Worm (Caenorhabditis elegans): ENCODE data around the gene npr-17.

npr-17 gene

DNA sequence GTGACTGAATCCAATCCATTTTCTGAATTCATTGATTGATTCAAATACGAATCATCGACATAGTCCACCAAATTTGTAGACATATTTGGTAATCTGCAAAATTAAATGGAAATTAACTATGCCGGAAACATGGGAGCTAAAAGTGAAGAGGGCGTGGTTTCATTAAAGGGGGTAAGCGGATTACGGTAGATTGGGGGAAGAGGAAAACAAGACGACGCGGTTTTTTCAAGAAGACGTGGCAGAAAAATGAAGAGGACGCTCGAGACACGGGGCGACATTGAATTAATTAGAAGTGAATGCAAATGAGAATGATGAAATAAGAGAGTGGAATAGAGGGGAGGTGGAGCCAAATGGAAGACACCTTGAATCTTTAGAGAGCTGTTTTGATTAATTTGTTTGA, at the start of gene npr-17:
Gene npr-17 (minus strand): TSS at position 101 of the 400 bp plus-strand sequence.
- no peak for TF ChIP-seq unc-62 (GFP tag; optimal IDR thresholded peaks at IDR 0.05)

DNA sequence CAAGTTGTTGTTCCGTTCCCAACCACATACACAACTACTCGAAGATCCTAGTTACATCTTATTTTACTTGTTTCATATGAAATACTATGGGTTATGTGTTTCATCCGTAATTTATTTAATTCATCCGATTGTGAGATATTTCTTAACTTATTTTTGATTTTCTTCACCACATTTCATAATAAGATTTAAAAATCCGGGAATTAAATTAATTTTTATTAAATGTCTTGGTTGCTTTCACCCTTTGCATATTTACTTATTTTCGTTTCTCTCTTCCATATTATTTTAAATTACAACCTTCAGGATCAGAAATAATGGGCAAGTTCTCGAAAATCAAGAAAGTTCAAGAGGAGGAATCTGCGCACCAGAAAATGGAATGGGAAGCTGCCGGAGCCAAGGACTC, 49.5 kb upstream of the npr-17 start, which contains the start of gene K12H4.3:
Gene K12H4.3 (plus strand): TSS at position 301 of the 400 bp plus-strand sequence.
- no peak for TF ChIP-seq unc-62 (GFP tag; optimal IDR thresholded peaks at IDR 0.05)

DNA sequence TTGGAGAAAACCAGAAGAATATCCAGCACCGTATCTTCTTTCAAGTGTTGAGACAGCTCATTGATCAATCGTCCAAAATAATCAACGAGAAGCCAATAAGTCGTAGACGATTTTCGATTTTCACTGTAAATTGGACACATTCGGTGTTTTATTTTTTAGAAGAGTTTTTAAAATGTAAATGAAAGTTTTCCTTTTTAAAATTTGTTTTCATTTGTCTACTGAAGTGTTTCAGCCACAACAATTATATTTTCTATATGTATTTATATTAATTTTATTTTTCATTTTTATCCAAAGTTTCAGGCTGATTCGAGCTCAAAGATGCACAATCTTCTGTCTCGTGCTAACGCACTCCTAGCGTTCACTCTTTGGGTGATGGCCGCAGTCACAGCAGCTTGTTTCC, 48.5 kb upstream of the npr-17 start, which contains the start of gene spcs-3:
Gene spcs-3 (plus strand): TSS at position 301 of the 400 bp plus-strand sequence.
- no peak for TF ChIP-seq unc-62 (GFP tag; optimal IDR thresholded peaks at IDR 0.05)

DNA sequence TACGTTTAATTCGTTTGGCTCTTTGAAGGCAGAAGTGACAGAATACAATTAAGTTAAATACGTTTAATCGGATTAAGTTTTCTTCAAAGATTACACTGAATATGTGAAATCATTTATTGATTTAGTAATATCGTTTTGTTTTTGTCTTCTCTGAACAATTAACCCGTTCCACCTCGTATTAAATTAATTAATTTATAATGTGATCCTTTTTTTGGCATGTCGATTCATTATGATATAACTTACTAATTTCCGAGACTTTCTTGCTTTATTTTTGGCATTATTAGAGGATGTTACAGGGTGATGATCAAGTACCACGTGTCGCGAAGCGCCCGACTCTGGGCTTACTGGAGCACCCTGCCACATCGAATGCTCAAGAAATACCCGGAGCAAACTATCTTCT, 47.9 kb upstream of the npr-17 start, which contains the start of gene K12H4.5:
Gene K12H4.5 (plus strand): TSS at position 301 of the 400 bp plus-strand sequence.
- no peak for TF ChIP-seq unc-62 (GFP tag; optimal IDR thresholded peaks at IDR 0.05)

DNA sequence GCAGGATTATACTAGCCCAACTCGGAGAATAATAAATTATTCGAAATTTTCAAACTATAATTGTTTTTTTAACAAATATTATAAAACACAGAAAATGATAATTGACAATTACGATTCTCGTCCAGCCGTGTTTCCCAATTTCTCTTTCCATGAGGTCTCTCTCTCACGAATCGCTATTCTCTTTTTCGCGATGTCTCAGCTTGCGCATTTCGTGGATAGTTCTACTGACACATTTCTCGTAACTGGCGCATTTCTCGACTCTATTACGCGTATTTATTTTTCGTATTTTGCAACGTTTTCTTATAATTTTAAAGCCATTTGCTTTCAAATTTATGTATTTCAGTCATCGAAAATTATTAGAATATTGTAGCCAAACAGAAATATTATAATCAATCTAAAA, 47.5 kb upstream of the npr-17 start:
- no peak for TF ChIP-seq unc-62 (GFP tag; optimal IDR thresholded peaks at IDR 0.05)

DNA sequence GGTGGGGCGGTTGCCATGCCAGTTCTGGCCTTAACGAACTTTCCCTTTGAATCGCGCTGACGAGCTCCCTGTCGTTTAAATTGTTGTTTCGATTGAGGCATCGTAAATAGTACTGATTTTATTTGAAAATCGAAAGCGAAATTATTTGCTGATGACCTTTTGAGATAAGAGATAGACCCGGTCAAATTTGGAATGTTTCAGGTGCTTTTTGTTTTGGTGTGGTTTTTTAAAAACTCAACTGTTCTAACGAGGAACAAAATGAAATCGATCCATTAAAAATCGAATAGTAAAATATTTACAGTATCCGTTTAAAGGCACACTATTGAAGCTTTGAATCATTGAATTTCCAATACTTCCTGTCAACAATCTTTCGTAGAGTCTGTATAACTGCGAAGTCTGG, 46.5 kb upstream of the npr-17 start, which contains the start of gene K12H4.6:
Gene K12H4.6 (minus strand): TSS at position 101 of the 400 bp plus-strand sequence.
- TF ChIP-seq unc-62 (GFP tag; optimal IDR thresholded peaks at IDR 0.05) = no peak

DNA sequence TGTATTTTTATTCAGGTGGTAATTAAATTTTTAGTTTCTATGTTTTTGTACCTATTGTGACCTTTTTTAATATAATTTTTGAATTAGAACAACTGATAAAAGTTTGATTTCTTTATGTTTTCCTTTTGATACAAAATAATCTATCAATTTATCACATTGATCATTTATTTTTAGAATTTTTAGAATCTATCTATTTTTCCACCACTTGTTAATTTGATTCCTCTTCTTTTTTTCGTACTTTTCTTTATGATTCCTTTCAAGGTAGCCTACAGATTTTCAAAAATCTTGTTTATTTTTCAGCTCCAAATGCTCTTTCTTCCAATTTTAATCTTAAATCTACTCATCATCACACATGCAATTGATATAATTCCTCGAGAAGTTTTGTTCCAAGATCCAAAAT, 41.7 kb upstream of the npr-17 start, which contains the start of gene dpf-6:
Gene dpf-6 (plus strand): TSS at position 301 of the 400 bp plus-strand sequence.
- TF ChIP-seq unc-62 (GFP tag; optimal IDR thresholded peaks at IDR 0.05) = no peak

DNA sequence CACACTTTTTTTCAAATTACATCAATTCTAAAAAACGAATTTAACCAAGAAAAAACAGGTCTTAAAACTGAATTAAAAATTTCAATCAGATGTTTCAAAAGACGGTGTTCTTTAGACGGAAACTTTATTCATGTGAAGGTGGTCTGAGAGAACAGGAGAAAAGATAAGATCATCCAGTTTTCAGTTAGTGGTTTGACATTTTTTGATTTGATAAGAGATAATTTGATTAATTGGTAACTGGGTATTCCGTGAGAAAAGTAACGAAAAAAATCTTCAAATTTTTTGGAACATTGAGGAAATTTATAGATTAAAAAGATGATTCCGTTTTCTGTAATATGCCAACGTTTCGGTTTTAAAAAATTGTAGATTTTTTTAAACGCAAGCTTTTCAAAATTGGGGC, 40.2 kb upstream of the npr-17 start:
- TF ChIP-seq unc-62 (GFP tag; optimal IDR thresholded peaks at IDR 0.05) = no peak

DNA sequence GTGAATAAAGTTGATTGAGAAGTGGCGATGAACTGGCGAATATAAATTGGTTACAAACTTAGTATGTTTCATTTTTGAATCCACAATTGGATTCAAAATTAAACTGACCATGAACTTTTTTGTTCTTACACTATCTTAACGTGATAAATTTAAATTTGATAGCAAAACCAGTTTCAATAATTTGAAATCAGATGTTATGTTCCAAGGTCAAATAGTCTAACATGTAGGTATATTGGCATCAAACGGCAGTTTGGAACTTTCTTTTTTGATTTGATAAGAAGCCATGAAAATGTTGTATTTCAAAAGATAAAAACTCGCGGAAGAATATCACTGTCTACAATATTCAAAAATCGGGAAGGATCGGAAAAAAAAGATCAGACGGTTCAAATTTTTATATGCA, 39.8 kb upstream of the npr-17 start:
- TF ChIP-seq unc-62 (GFP tag; optimal IDR thresholded peaks at IDR 0.05) = no peak

DNA sequence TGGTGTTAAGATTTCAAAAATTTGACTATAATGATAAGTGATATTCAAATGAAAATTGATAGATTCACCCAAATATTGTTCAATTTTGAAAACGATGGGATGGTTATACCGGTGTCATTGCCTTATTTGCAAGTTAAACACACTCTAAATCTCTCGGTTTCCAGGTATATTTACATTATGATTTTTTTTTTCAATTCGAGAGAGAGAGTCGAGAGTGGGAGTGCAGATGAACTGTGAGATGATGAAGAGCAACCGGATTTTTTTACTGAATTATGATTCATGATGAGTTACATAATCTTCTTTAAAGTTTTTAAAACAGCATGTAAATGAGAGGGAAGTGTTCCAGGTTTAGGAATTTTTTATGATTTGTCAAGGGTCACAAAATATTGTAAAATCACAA, 37.3 kb upstream of the npr-17 start, which contains the start of gene F44B9.10:
Gene F44B9.10 (minus strand): TSS at position 101 of the 400 bp plus-strand sequence.
- TF ChIP-seq unc-62 (GFP tag; optimal IDR thresholded peaks at IDR 0.05) = no peak

DNA sequence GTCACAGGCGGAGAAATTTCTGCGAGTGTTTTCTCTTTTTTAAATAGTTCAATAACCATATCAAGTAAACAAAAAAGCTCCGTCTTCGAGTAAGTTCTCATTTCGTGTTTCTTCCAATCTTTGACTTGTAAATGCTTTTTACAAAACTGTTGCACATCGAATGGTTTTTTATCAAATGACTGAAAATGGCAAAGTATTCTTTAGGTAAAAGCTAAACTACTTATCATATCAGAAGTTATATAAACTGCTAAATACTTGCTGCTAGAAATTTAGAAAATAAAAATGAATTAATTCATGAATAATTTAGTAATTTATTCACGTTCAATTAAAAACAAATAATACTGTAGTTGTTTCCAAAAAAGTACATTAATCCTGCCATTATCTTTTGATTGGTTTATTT, 34.7 kb upstream of the npr-17 start, which contains the start of gene F44B9.9:
Gene F44B9.9 (minus strand): TSS at position 101 of the 400 bp plus-strand sequence.
- no peak for TF ChIP-seq unc-62 (GFP tag; optimal IDR thresholded peaks at IDR 0.05)

DNA sequence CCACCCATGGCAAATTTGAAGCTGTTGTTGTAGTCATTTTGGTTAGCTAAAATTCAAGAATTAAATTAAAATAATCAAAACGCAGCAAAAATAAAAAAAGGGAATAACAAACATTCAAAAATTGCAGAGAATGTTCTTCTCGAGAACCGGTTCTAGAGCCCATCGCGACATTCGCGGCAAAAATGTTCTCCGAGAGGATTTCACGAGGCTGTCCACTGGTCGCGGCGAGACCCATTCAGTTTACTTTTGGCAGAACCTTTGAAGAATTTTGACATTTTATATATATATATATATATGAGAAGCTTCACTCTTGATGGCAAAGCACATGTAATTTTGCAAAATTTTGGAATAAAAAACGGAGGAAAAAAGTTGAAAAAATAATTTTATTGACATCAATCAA, 33.2 kb upstream of the npr-17 start, which contains the start of gene F44B9.8:
Gene F44B9.8 (minus strand): TSS at position 163 of the 400 bp plus-strand sequence.
- no peak for TF ChIP-seq unc-62 (GFP tag; optimal IDR thresholded peaks at IDR 0.05)

DNA sequence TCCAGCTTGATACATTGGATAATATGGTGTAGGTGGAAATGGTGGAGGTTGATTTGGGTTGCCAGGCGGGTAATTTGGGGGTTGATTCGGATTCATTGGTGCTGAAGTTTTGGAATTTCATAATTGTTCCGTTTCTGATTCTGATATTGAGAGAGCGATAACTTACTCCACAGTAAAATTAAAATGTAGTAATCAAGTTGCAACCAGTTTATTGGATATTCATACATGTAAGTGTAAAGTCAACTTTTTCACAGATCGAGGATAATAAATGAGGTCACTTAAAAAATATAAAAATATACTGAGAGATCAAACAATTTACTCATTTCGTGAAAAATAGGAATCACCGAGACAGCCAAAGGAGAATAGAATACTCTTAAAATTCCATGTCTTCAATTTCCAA, 31.7 kb upstream of the npr-17 start, which contains the start of gene mdt-30:
Gene mdt-30 (minus strand): TSS at position 101 of the 400 bp plus-strand sequence.
- no peak for TF ChIP-seq unc-62 (GFP tag; optimal IDR thresholded peaks at IDR 0.05)

DNA sequence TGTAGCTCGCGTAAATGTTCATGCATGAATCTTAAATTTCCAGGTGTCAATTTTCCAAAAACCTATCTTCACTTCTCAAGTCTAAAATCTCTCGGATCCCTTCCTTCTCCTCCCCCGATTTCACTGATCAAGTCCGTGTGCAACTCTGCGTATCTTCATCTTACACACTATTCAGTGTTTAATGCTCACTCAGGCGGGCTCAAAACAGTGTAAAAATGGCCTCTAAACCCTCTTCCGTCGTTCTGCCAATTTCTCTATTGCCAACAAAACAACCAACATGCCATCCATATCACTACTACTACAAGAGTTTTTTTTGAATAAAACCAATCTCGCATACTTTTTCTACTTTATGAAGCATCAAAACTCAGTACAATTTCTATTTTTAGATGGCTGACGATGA, 25.8 kb upstream of the npr-17 start, which contains the start of gene F44B9.2:
Gene F44B9.2 (plus strand): TSS at position 387 of the 400 bp plus-strand sequence.
- no peak for TF ChIP-seq unc-62 (GFP tag; optimal IDR thresholded peaks at IDR 0.05)

DNA sequence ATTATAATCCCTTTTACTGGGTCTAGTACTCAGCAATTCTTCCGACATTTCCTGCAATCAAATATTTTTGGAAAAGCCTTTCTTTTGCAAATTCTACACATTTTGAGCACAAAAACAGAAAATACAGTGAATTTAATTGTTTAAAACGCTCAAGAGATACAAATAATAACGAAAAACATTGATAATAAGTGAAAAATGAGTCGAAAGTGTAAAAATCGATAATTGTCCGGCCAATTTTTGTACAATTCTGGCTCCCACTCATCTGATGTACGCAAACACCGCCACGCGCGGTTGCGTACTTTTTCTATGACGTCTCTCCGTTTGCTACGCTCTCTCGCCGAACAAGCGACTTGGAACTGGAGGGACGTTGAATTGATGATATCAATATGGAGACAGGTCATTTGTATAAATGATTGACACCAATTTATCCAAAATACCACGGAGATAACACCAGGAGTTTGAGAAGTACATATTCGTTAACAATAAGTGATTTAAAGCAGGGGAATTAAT, 24.6 kb upstream of the npr-17 start, which contains the start of gene lin-36:
Gene lin-36 (minus strand): TSS at position 51 of the 510 bp plus-strand sequence.
- TF ChIP-seq unc-62 (GFP tag; optimal IDR thresholded peaks at IDR 0.05) = no peak

DNA sequence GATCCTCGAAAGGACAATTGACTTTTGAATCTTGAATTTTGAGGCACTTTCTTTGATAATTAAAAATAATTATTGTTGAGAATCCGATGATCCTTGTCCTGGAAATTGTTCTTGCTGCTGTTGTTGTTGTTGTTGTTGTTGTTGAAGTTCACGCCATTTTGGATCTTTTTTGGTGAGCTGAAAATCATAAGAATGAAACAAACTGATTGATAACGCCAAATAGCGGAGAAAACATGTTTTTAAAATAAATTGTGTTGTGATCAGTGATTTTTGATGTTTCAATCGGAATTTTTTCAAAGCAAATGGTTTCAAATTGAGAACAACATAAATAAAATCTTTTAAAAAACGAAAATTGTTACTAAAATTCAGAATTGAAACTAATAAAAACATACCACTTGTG, 20.8 kb upstream of the npr-17 start:
- TF ChIP-seq unc-62 (GFP tag; optimal IDR thresholded peaks at IDR 0.05) = no peak

DNA sequence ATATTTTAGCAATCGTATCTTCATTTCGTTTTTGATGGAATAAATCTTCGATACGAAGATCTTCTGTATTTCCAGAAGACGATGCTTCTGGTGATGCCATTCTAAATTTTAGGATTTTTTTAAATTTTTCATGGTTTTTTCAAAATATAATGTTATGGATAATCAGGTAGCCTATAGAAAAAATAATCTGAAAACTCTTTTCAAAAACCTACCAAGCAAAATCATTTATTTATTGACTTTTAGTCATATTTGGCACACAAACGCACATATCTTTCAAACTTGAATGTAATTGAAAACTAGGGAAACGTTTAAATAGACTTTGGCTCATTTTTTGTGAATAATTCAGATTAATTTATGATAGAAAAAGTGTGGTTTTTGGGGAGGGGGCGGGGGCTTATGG, 20.2 kb upstream of the npr-17 start, which contains the start of gene F44B9.5:
Gene F44B9.5 (minus strand): TSS at position 101 of the 400 bp plus-strand sequence.
- no peak for TF ChIP-seq unc-62 (GFP tag; optimal IDR thresholded peaks at IDR 0.05)

All from whole organism, dauer.